Fruit fly (Drosophila melanogaster): ENCODE measurements around the gene CG3557.

The CG3557 gene

DNA sequence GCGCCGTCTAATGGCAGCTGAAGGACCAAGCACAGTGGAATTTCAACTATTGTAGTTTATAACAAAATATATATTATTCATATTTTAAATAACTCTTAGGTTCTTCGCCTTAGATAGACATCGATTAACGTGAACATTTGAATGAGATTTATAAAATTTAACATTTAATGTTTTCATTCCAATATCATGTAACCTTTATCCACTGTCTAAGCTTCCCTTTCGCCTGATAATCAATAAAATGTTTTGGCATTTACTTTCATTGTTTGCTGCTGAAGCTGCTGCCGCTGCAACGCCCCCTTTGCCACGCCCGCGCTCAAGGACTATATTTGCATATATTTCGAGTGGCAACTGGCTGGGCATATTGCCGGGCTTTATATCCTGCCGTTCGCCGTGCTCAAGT is 9.3 kb upstream of the CG3557 start (continued):
- TF ChIP-seq unpg (GFP tag; optimal IDR thresholded peaks at IDR 0.05) (no peak), ham (GFP tag; IDR thresholded peaks at IDR 0.05) (no peak), CG12155 (GFP tag; optimal IDR thresholded peaks at IDR 0.05) (no peak), Atf-2 (GFP tag; optimal IDR thresholded peaks at IDR 0.05) (no peak), CG7556 (GFP tag; optimal IDR thresholded peaks at IDR 0.05) (peak; percentile 16), nom (GFP tag; optimal IDR thresholded peaks at IDR 0.05) (no peak), CG10274 (GFP tag; optimal IDR thresholded peaks at IDR 0.05) (no peak), CG9817 (tag; optimal IDR thresholded peaks at IDR 0.05) (no peak), en (GFP tag; optimal IDR thresholded peaks at IDR 0.05) (no peak), jing (GFP tag; optimal IDR thresholded peaks at IDR 0.05) (no peak), CG7839 (tag; optimal IDR thresholded peaks at IDR 0.05) (peak; percentile 8), CG1603 (tag; optimal IDR thresholded peaks at IDR 0.05) (no peak), CG18476 (GFP tag; optimal IDR thresholded peaks at IDR 0.05) (no peak), bsh (GFP tag; optimal IDR thresholded peaks at IDR 0.05) (peak in 1 of 2 experiments; percentile 23), CG12104 (GFP tag; optimal IDR thresholded peaks at IDR 0.05) (no peak), CG8478 (optimal IDR thresholded peaks at IDR 0.05) (no peak), CG34376 (GFP tag; optimal IDR thresholded peaks at IDR 0.05) (no peak), CG7271 (tag; optimal IDR thresholded peaks at IDR 0.05) (no peak), lab (GFP tag; optimal IDR thresholded peaks at IDR 0.05) (peak; percentile 35), CG16813 (GFP tag; IDR thresholded peaks at IDR 0.05; ENCODE audit: partially characterized antibody) (no peak), CG13424 (tag; optimal IDR thresholded peaks at IDR 0.05) (peak; percentile 10), CG3847 (GFP tag; IDR thresholded peaks at IDR 0.05) (no peak), CG4820 (GFP tag; optimal IDR thresholded peaks at IDR 0.05) (no peak), inv (GFP tag; IDR thresholded peaks at IDR 0.05; ENCODE audit: partially characterized antibody) (no peak), vvl (GFP tag; IDR thresholded peaks at IDR 0.05) (peak; percentile 27; the same call in 1 of the 2 replicates), Gsc (GFP tag; IDR thresholded peaks at IDR 0.05) (no peak), lbe (GFP tag; optimal IDR thresholded peaks at IDR 0.05) (no peak), CG4854 (GFP tag; optimal IDR thresholded peaks at IDR 0.05) (no peak), CG33557 (GFP tag; optimal IDR thresholded peaks at IDR 0.05) (no peak), so (GFP tag; IDR thresholded peaks at IDR 0.05) (no peak), CG10431 (GFP tag; optimal IDR thresholded peaks at IDR 0.05) (no peak), HLHmδ (GFP tag; optimal IDR thresholded peaks at IDR 0.05) (no peak), Deaf1 (tag; optimal IDR thresholded peaks at IDR 0.05) (no peak), Asciz (GFP tag; optimal IDR thresholded peaks at IDR 0.05) (no peak), CG11504 (tag; optimal IDR thresholded peaks at IDR 0.05) (peak; percentile 40), org-1 (GFP tag; optimal IDR thresholded peaks at IDR 0.05) (no peak), phol (tag; optimal IDR thresholded peaks at IDR 0.05) (no peak), sens-2 (GFP tag; IDR thresholded peaks at IDR 0.05) (no peak), Six4 (GFP tag; optimal IDR thresholded peaks at IDR 0.05) (no peak), fd3F (GFP tag; optimal IDR thresholded peaks at IDR 0.05) (no peak), Fer1 (GFP tag; optimal IDR thresholded peaks at IDR 0.05) (peak; percentile 18), CG15073 (GFP tag; optimal IDR thresholded peaks at IDR 0.05) (no peak), sens (GFP tag) (peak; percentile 6), onecut (GFP tag; IDR thresholded peaks at IDR 0.05) (peak; percentile 54), CG34422 (GFP tag; IDR thresholded peaks at IDR 0.05) (no peak), Ets97D (GFP tag; optimal IDR thresholded peaks at IDR 0.05) (no peak), row (GFP tag; IDR thresholded peaks at IDR 0.05) (peak; percentile 47; the same call in 2 of the 3 replicates), CG8944 (GFP tag; optimal IDR thresholded peaks at IDR 0.05) (no peak), ase (GFP tag; IDR thresholded peaks at IDR 0.05) (no peak), nau (GFP tag; optimal IDR thresholded peaks at IDR 0.05) (no peak), CG17568 (GFP tag; optimal IDR thresholded peaks at IDR 0.05) (no peak), CG31388 (GFP tag; optimal IDR thresholded peaks at IDR 0.05) (no peak)

All from whole organism, embryonic.